Fruit fly (Drosophila melanogaster): Measurements from ENCODE around the gene CG9759.
A peak's percentile ranks its signal among the peaks of the same experiment; 100 is the strongest.

CG9759 gene

dm6 chr3R:13600539-13600938 is 8.5 kb downstream of the CG9759 start (continued):
- TF ChIP-seq CG17385 (GFP tag; optimal IDR thresholded peaks at IDR 0.05) (peak; percentile 25), row (GFP tag; IDR thresholded peaks at IDR 0.05) (peak; percentile 60; the same call in 2 of the 3 replicates), CG13424 (tag; optimal IDR thresholded peaks at IDR 0.05) (peak; percentile 32), CG31224 (GFP tag; IDR thresholded peaks at IDR 0.05) (no peak), unpg (GFP tag; optimal IDR thresholded peaks at IDR 0.05) (peak; percentile 40), Xbp1 (GFP tag; optimal IDR thresholded peaks at IDR 0.05) (peak; percentile 14), Awh (GFP tag; IDR thresholded peaks at IDR 0.05) (no peak), Meics (GFP tag; optimal IDR thresholded peaks at IDR 0.05) (peak; percentile 52), zen (tag; optimal IDR thresholded peaks at IDR 0.05) (no peak), CG9727 (GFP tag; optimal IDR thresholded peaks at IDR 0.05) (peak; percentile 32), CG16815 (GFP tag; optimal IDR thresholded peaks at IDR 0.05) (no peak), CG7786 (GFP tag; optimal IDR thresholded peaks at IDR 0.05) (no peak), CG9932 (GFP tag; IDR thresholded peaks at IDR 0.05) (peak; percentile 32; the same call in 1 of the 2 replicates), nerfin-1 (tag; optimal IDR thresholded peaks at IDR 0.05) (no peak), Ets65A (GFP tag) (peak; percentile 75), CG17359 (tag; optimal IDR thresholded peaks at IDR 0.05) (peak; percentile 18), CG13296 (GFP tag; optimal IDR thresholded peaks at IDR 0.05) (peak; percentile 28), CG3847 (GFP tag; IDR thresholded peaks at IDR 0.05) (0 out of 2 replicates have a peak, but pooled peaks have one; percentile 14)

DNA sequence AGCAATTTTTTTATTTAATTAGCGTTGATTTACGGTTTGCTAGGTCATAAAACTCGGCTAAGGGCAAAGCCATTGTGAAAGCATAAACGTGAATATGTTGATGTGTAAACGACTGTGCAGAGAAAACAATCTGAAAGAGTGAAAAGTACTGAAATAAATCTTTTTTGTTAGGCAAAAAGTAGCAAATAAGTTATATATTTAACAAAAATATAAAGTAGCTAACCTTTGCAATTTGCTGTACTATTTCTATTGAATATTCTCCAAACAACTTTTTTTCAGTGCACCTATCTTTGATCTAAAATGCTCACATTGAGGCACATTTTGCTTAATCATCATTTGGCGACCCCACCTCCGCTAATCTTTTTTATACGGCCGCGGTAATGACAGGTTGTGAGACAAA is 12.6 kb downstream of the CG9759 start:
- TF ChIP-seq CG11504 (tag; optimal IDR thresholded peaks at IDR 0.05), result peak; percentile 45
- TF ChIP-seq CG7839 (tag; optimal IDR thresholded peaks at IDR 0.05), result peak; percentile 28
- 0 out of 2 replicates have a peak, but pooled peaks have one; percentile 19 for TF ChIP-seq dati (GFP tag; IDR thresholded peaks at IDR 0.05)
- peak; percentile 48; the same call in 2 of the 3 replicates for TF ChIP-seq tgo (GFP tag; IDR thresholded peaks at IDR 0.05)
- peak; percentile 52; the same call in 1 of the 2 replicates for TF ChIP-seq Rfx (GFP tag; IDR thresholded peaks at IDR 0.05)
- 0 out of 2 replicates have a peak, but pooled peaks have one; percentile 22 for TF ChIP-seq lmd (GFP tag; IDR thresholded peaks at IDR 0.05)
- no peak for TF ChIP-seq CoRest (tag; optimal IDR thresholded peaks at IDR 0.05)
- TF ChIP-seq stc (GFP tag; IDR thresholded peaks at IDR 0.05), result no peak
- TF ChIP-seq az2 (GFP tag; optimal IDR thresholded peaks at IDR 0.05), result no peak
- peak; percentile 12; the same call in 1 of the 2 replicates for TF ChIP-seq CG11247 (GFP tag; IDR thresholded peaks at IDR 0.05)
- TF ChIP-seq CG1024 (GFP tag; IDR thresholded peaks at IDR 0.05), result no peak
- peak; percentile 39; the same call in 1 of the 2 replicates for TF ChIP-seq CG32532 (GFP tag; IDR thresholded peaks at IDR 0.05)
- peak; percentile 50; the same call in 2 of the 3 replicates for TF ChIP-seq row (GFP tag; IDR thresholded peaks at IDR 0.05)
- peak; percentile 14 for TF ChIP-seq CG3281 (GFP tag; optimal IDR thresholded peaks at IDR 0.05)
- TF ChIP-seq Neu2 (GFP tag; optimal IDR thresholded peaks at IDR 0.05; ENCODE audit: borderline replicate concordance), result no peak
- TF ChIP-seq CG18599 (GFP tag; optimal IDR thresholded peaks at IDR 0.05), result peak; percentile 40
- TF ChIP-seq tio (GFP tag; optimal IDR thresholded peaks at IDR 0.05), result peak; percentile 0
- peak; percentile 19 for TF ChIP-seq CG2120 (GFP tag; optimal IDR thresholded peaks at IDR 0.05)
- no peak for TF ChIP-seq CG11398 (GFP tag; optimal IDR thresholded peaks at IDR 0.05)
- no peak for TF ChIP-seq Opbp (GFP tag; IDR thresholded peaks at IDR 0.05; ENCODE audit: partially characterized antibody)
- TF ChIP-seq Sox102F (GFP tag; optimal IDR thresholded peaks at IDR 0.05), result peak; percentile 23
- peak; percentile 46 for TF ChIP-seq CG2678 (tag; optimal IDR thresholded peaks at IDR 0.05)
- peak; percentile 41; the same call in 1 of the 2 replicates for TF ChIP-seq sob (GFP tag; IDR thresholded peaks at IDR 0.05)
- peak; percentile 4 for TF ChIP-seq Hmr (GFP tag; optimal IDR thresholded peaks at IDR 0.05)
- no peak for TF ChIP-seq slou (GFP tag; optimal IDR thresholded peaks at IDR 0.05)
- peak; percentile 34 for TF ChIP-seq Meics (GFP tag; optimal IDR thresholded peaks at IDR 0.05)
- peak; percentile 56 for TF ChIP-seq Ptx1 (GFP tag; IDR thresholded peaks at IDR 0.05)
- TF ChIP-seq CG9817 (tag; optimal IDR thresholded peaks at IDR 0.05), result peak; percentile 4
- no peak for TF ChIP-seq pnt (GFP tag; optimal IDR thresholded peaks at IDR 0.05)
- TF ChIP-seq CTCF (GFP tag; optimal IDR thresholded peaks at IDR 0.05), result no peak
- peak; percentile 15 for TF ChIP-seq lab (GFP tag; optimal IDR thresholded peaks at IDR 0.05)
- no peak for TF ChIP-seq insv (GFP tag; optimal IDR thresholded peaks at IDR 0.05)
- TF ChIP-seq CG6689 (GFP tag; IDR thresholded peaks at IDR 0.05), result peak; percentile 40; the same call in 1 of the 2 replicates
- TF ChIP-seq sisA (GFP tag; IDR thresholded peaks at IDR 0.05), result 0 out of 2 replicates have a peak, but pooled peaks have one; percentile 12
- peak; percentile 30 for TF ChIP-seq unpg (GFP tag; optimal IDR thresholded peaks at IDR 0.05)

Data from whole organism, embryonic.